Fruit fly (Drosophila melanogaster) whole organism, prepupa: ENCODE data around the gene Bre1.

ENCODE experiments used
- CG10631 ChIP-seq: fragments of 200-800 bp; sonication (Bioruptor generic); optimal IDR thresholded peaks from 2 replicates; lab custom pipeline; 2016; ENCODE audit warnings: missing biosample characterization, missing genetic modification characterization
- CG11294 ChIP-seq: fragments of 200-800 bp; sonication (Bioruptor generic); IDR thresholded peaks from 2 replicates; pipeline ENCODE4 v1.3.6; 2022; ENCODE audit warnings: missing biosample characterization, missing genetic modification characterization
- CG11762 ChIP-seq: fragments of 200-800 bp; sonication (Bioruptor generic); optimal IDR thresholded peaks from 3 replicates; lab custom pipeline; 2016; ENCODE audit warnings: missing biosample characterization, missing genetic modification characterization; ENCODE audit not compliant: insufficient read depth
- CG11902 ChIP-seq: fragments of 200-800 bp; sonication (Bioruptor generic); optimal IDR thresholded peaks from 3 replicates; lab custom pipeline; 2016; ENCODE audit warnings: missing biosample characterization, missing genetic modification characterization
- CG15336 ChIP-seq: fragments of 200-800 bp; sonication (Bioruptor generic); IDR thresholded peaks from 2 replicates; pipeline ENCODE4 v1.3.6; 2022; ENCODE audit warnings: missing biosample characterization, missing genetic modification characterization
- CG1621 ChIP-seq: fragments of 200-800 bp; sonication (Bioruptor generic); optimal IDR thresholded peaks from 3 replicates; lab custom pipeline; 2018; ENCODE audit warnings: missing biosample characterization, mild to moderate bottlenecking, missing genetic modification characterization
- CG16779 ChIP-seq: fragments of 200-800 bp; sonication (Bioruptor generic); optimal IDR thresholded peaks from 3 replicates; lab custom pipeline; 2017; ENCODE audit warnings: missing biosample characterization, mild to moderate bottlenecking, missing genetic modification characterization
- CG3032 ChIP-seq: fragments of 200-800 bp; optimal IDR thresholded peaks from 2 replicates; lab custom pipeline; 2019; ENCODE audit warnings: missing biosample characterization, mild to moderate bottlenecking, missing genetic modification characterization, moderate library complexity
- CG31627 ChIP-seq: fragments of 200-800 bp; sonication (Bioruptor generic); optimal IDR thresholded peaks from 3 replicates; lab custom pipeline; 2016; ENCODE audit warnings: missing biosample characterization, missing genetic modification characterization
- CG32006 ChIP-seq: fragments of 200-800 bp; sonication (Bioruptor generic); optimal IDR thresholded peaks from 3 replicates; lab custom pipeline; 2017; ENCODE audit warnings: missing biosample characterization, mild to moderate bottlenecking, missing genetic modification characterization
- CG34406 ChIP-seq: fragments of 200-800 bp; sonication (Bioruptor generic); optimal IDR thresholded peaks from 3 replicates; lab custom pipeline; 2016; ENCODE audit warnings: missing biosample characterization, missing genetic modification characterization
- CG3919 ChIP-seq: fragments of 200-800 bp; sonication (Bioruptor generic); optimal IDR thresholded peaks from 3 replicates; lab custom pipeline; 2016; ENCODE audit warnings: missing biosample characterization, missing genetic modification characterization
- CG4318 ChIP-seq: fragments of 200-800 bp; sonication (Bioruptor generic); optimal IDR thresholded peaks from 3 replicates; lab custom pipeline; 2017; ENCODE audit warnings: missing biosample characterization, mild to moderate bottlenecking, missing genetic modification characterization
- CG6163 ChIP-seq: fragments of 200-800 bp; sonication (Bioruptor generic); IDR thresholded peaks from 3 replicates; pipeline ENCODE4 v1.3.6; 2022; ENCODE audit warnings: missing biosample characterization, missing genetic modification characterization
- CG6792 ChIP-seq: fragments of 200-800 bp; sonication (Bioruptor generic); optimal IDR thresholded peaks from 3 replicates; lab custom pipeline; 2016; ENCODE audit warnings: missing biosample characterization, missing genetic modification characterization
- CG6854 ChIP-seq: fragments of 200-800 bp; sonication (Bioruptor generic); optimal IDR thresholded peaks from 2 replicates; lab custom pipeline; 2017; ENCODE audit warnings: missing biosample characterization, mild to moderate bottlenecking, missing genetic modification characterization
- CG7368 ChIP-seq: fragments of 200-800 bp; sonication (Bioruptor generic); optimal IDR thresholded peaks from 3 replicates; lab custom pipeline; 2016; ENCODE audit warnings: missing biosample characterization, missing genetic modification characterization
- CG8119 ChIP-seq: fragments of 200-800 bp; sonication (Bioruptor generic); IDR thresholded peaks from 3 replicates; pipeline ENCODE4 v1.3.6; 2022; ENCODE audit warnings: missing biosample characterization, missing genetic modification characterization
- CG8319 ChIP-seq: fragments of 200-800 bp; sonication (Bioruptor generic); optimal IDR thresholded peaks from 3 replicates; lab custom pipeline; 2016; ENCODE audit warnings: missing biosample characterization, missing genetic modification characterization
- CG8632 ChIP-seq: fragments of 200-800 bp; sonication (Bioruptor generic); optimal IDR thresholded peaks from 3 replicates; lab custom pipeline; 2016; ENCODE audit warnings: missing biosample characterization, missing genetic modification characterization
- CG9139 ChIP-seq: fragments of 200-800 bp; sonication (Bioruptor generic); optimal IDR thresholded peaks from 3 replicates; lab custom pipeline; 2017; ENCODE audit warnings: missing biosample characterization, mild to moderate bottlenecking, missing genetic modification characterization
- Eip75B ChIP-seq: fragments of 200-800 bp; sonication (Bioruptor generic); optimal IDR thresholded peaks from 3 replicates; lab custom pipeline; 2016; ENCODE audit warnings: missing biosample characterization, missing genetic modification characterization
- Eip78C ChIP-seq: fragments of 200-800 bp; sonication (Bioruptor generic); peaks from one replicate; lab custom pipeline; 2016; ENCODE audit warnings: missing biosample characterization, missing genetic modification characterization
- Eip93F ChIP-seq: fragments of 200-800 bp; sonication (Bioruptor generic); optimal IDR thresholded peaks from 2 replicates; lab custom pipeline; 2016; ENCODE audit warnings: missing biosample characterization, mild to moderate bottlenecking, missing genetic modification characterization
- Ets21C ChIP-seq: fragments of 200-800 bp; sonication (Bioruptor generic); optimal IDR thresholded peaks from 3 replicates; lab custom pipeline; 2016; ENCODE audit warnings: missing biosample characterization, missing genetic modification characterization
- Hr39 ChIP-seq: fragments of 200-800 bp; sonication (Bioruptor generic); optimal IDR thresholded peaks from 2 replicates; lab custom pipeline; 2016; ENCODE audit warnings: missing biosample characterization, missing genetic modification characterization
- Hr4 ChIP-seq: fragments of 200-800 bp; sonication (Bioruptor generic); optimal IDR thresholded peaks from 3 replicates; lab custom pipeline; 2016; ENCODE audit warnings: missing biosample characterization, missing genetic modification characterization
- Lpt ChIP-seq: fragments of 200-800 bp; sonication (Bioruptor generic); optimal IDR thresholded peaks from 3 replicates; lab custom pipeline; 2016; ENCODE audit warnings: missing biosample characterization, missing genetic modification characterization
- Met ChIP-seq: fragments of 200-800 bp; sonication (Bioruptor generic); optimal IDR thresholded peaks from 3 replicates; lab custom pipeline; 2016; ENCODE audit warnings: missing biosample characterization, missing genetic modification characterization
- OdsH ChIP-seq: fragments of 200-800 bp; sonication (Bioruptor generic); optimal IDR thresholded peaks from 3 replicates; lab custom pipeline; 2016; ENCODE audit warnings: missing biosample characterization, missing genetic modification characterization
- Smox ChIP-seq: fragments of 200-800 bp; sonication (Bioruptor generic); optimal IDR thresholded peaks from 3 replicates; lab custom pipeline; 2016; ENCODE audit warnings: missing biosample characterization, missing genetic modification characterization
- Sox102F ChIP-seq: fragments of 200-800 bp; sonication (Bioruptor generic); optimal IDR thresholded peaks from 2 replicates; lab custom pipeline; 2016; ENCODE audit warnings: missing biosample characterization, mild to moderate bottlenecking, missing genetic modification characterization
- Sox14 ChIP-seq: fragments of 200-800 bp; sonication (Bioruptor generic); optimal IDR thresholded peaks from 3 replicates; lab custom pipeline; 2016; ENCODE audit warnings: missing biosample characterization, missing genetic modification characterization
- Sox15 ChIP-seq: fragments of 200-800 bp; sonication (Bioruptor generic); optimal IDR thresholded peaks from 3 replicates; lab custom pipeline; 2016; ENCODE audit warnings: missing biosample characterization, missing genetic modification characterization
- achi ChIP-seq: fragments of 200-800 bp; sonication (Bioruptor generic); optimal IDR thresholded peaks from 3 replicates; lab custom pipeline; 2016; ENCODE audit warnings: missing biosample characterization, missing genetic modification characterization
- acj6 ChIP-seq: fragments of 200-800 bp; sonication (Bioruptor generic); optimal IDR thresholded peaks from 3 replicates; lab custom pipeline; 2016; ENCODE audit warnings: missing biosample characterization, missing genetic modification characterization
- cyc ChIP-seq: fragments of 200-800 bp; sonication (Bioruptor generic); optimal IDR thresholded peaks from 3 replicates; lab custom pipeline; 2016; ENCODE audit warnings: missing biosample characterization, missing genetic modification characterization
- dac ChIP-seq: fragments of 200-800 bp; sonication (Bioruptor generic); optimal IDR thresholded peaks from 2 replicates; lab custom pipeline; 2017; ENCODE audit warnings: missing biosample characterization, mild to moderate bottlenecking, missing genetic modification characterization
- eg ChIP-seq: fragments of 200-800 bp; sonication (Bioruptor generic); IDR thresholded peaks from 3 replicates; pipeline ENCODE4 v1.3.6; 2022; ENCODE audit warnings: missing biosample characterization, missing genetic modification characterization
- esn ChIP-seq: fragments of 200-800 bp; sonication (Bioruptor generic); optimal IDR thresholded peaks from 2 replicates; lab custom pipeline; 2016; ENCODE audit warnings: missing biosample characterization, mild to moderate bottlenecking, missing genetic modification characterization, moderate library complexity
- fd59A ChIP-seq: fragments of 200-800 bp; sonication (Bioruptor generic); optimal IDR thresholded peaks from 2 replicates; lab custom pipeline; 2017; ENCODE audit warnings: missing biosample characterization, mild to moderate bottlenecking, missing genetic modification characterization, missing genetic modification reagents
- fkh ChIP-seq: fragments of 200-800 bp; sonication (Bioruptor generic); optimal IDR thresholded peaks from 3 replicates; lab custom pipeline; 2017; ENCODE audit warnings: missing biosample characterization, mild to moderate bottlenecking, missing genetic modification characterization, moderate library complexity
- net ChIP-seq: fragments of 200-800 bp; sonication (Bioruptor generic); optimal IDR thresholded peaks from 3 replicates; lab custom pipeline; 2016; ENCODE audit warnings: missing biosample characterization, missing genetic modification characterization
- pdm3 ChIP-seq: fragments of 200-800 bp; sonication (Bioruptor generic); optimal IDR thresholded peaks from 3 replicates; lab custom pipeline; 2016; ENCODE audit warnings: missing biosample characterization, missing genetic modification characterization
- salr ChIP-seq, 2 experiments: fragments of 200-800 bp; sonication (Bioruptor generic); optimal IDR thresholded peaks; 3 replicates each; lab custom pipeline; 2016 to 2018; ENCODE audit warnings: missing biosample characterization in 2 of 2, missing genetic modification characterization in 2 of 2, mild to moderate bottlenecking in 1 of 2
- spab ChIP-seq: fragments of 200-800 bp; sonication (Bioruptor generic); optimal IDR thresholded peaks from 2 replicates; lab custom pipeline; 2017; ENCODE audit warnings: missing biosample characterization, mild to moderate bottlenecking, missing genetic modification characterization, missing genetic modification reagents
- ss ChIP-seq, 2 experiments: fragments of 200-800 bp; sonication (Bioruptor generic); optimal IDR thresholded peaks; 2 replicates in 1 of 2; 3 replicates in 1 of 2; lab custom pipeline; 2017 to 2018; ENCODE audit warnings: mild to moderate bottlenecking in 2 of 2, missing biosample characterization in 2 of 2, missing genetic modification characterization in 2 of 2, moderate library complexity in 1 of 2
- svp ChIP-seq: fragments of 200-800 bp; sonication (Bioruptor generic); peaks from one replicate; lab custom pipeline; 2016; ENCODE audit warnings: missing biosample characterization, missing genetic modification characterization
- topi ChIP-seq: fragments of 200-800 bp; sonication (Bioruptor generic); optimal IDR thresholded peaks from 3 replicates; lab custom pipeline; 2016; ENCODE audit warnings: missing biosample characterization, missing genetic modification characterization
- vri ChIP-seq: fragments of 200-800 bp; sonication (Bioruptor generic); optimal IDR thresholded peaks from 3 replicates; lab custom pipeline; 2016; ENCODE audit warnings: missing biosample characterization, mild to moderate bottlenecking, missing genetic modification characterization

The Bre1 gene

dm6 chr3L:5820039-5820438, 26.0 kb upstream of the Bre1 start (continued):
- TF ChIP-seq CG11294 (no peak), topi (GFP tag; lab: Kevin White, UChicago) (peak; percentile 43), CG4318 (GFP tag; lab: Kevin White, UChicago) (no peak), Eip93F (GFP tag; lab: Kevin White, UChicago) (no peak), net (GFP tag; lab: Kevin White, UChicago) (peak; percentile 11), fd59A (no peak), CG8119 (GFP tag; lab: Robert Waterston, UW) (no peak), CG15336 (GFP tag; lab: Robert Waterston, UW) (no peak), CG8632 (GFP tag; lab: Kevin White, UChicago) (no peak), acj6 (GFP tag; lab: Kevin White, UChicago) (no peak), CG31627 (GFP tag; lab: Kevin White, UChicago) (peak; percentile 40), CG9139 (no peak), svp (GFP tag; lab: Kevin White, UChicago) (peak; percentile 80), CG8319 (GFP tag; lab: Kevin White, UChicago) (no peak), CG11902 (GFP tag; lab: Kevin White, UChicago) (no peak), esn (GFP tag; lab: Kevin White, UChicago) (peak; percentile 33), Eip75B (GFP tag; lab: Kevin White, UChicago) (no peak), spab (GFP tag; lab: Kevin White, UChicago) (no peak), dac (GFP tag; lab: Kevin White, UChicago) (no peak), CG1621 (tag; lab: Kevin White, UChicago) (no peak), cyc (GFP tag; lab: Kevin White, UChicago) (peak; percentile 7), ss (GFP tag; optimal IDR thresholded peaks at IDR 0.05; lab: Kevin White, UChicago) (no peak), eg (no peak), vri (GFP tag; lab: Kevin White, UChicago) (no peak), Sox14 (GFP tag; lab: Kevin White, UChicago) (peak; percentile 10), CG32006 (peak; percentile 1), fkh (no peak), Met (GFP tag; lab: Kevin White, UChicago) (peak; percentile 33)

dm6 chr3L:5819310-5819709, 25.3 kb upstream of the Bre1 start:
- TF ChIP-seq Eip78C = peak; percentile 80
- TF ChIP-seq vri (GFP tag; lab: Kevin White, UChicago) = peak; percentile 32
- TF ChIP-seq CG6163 (GFP tag; lab: Robert Waterston, UW) = no peak
- TF ChIP-seq Sox15 (GFP tag; lab: Kevin White, UChicago) = peak; percentile 34
- TF ChIP-seq pdm3 (GFP tag; lab: Kevin White, UChicago) = peak; percentile 43
- peak; percentile 33 for TF ChIP-seq Met (GFP tag; lab: Kevin White, UChicago)
- peak; percentile 13 for TF ChIP-seq CG3919 (GFP tag; lab: Kevin White, UChicago)
- TF ChIP-seq Sox102F (GFP tag; lab: Kevin White, UChicago) = no peak
- peak; percentile 58 for TF ChIP-seq CG31627 (GFP tag; lab: Kevin White, UChicago)
- no peak for TF ChIP-seq CG16779
- peak; percentile 48 for TF ChIP-seq Ets21C (GFP tag; lab: Kevin White, UChicago)
- peak; percentile 51 for TF ChIP-seq Hr4 (GFP tag; lab: Kevin White, UChicago)
- peak; percentile 41 for TF ChIP-seq acj6 (GFP tag; lab: Kevin White, UChicago)
- TF ChIP-seq CG34406 (GFP tag; lab: Kevin White, UChicago) = peak; percentile 33
- no peak for TF ChIP-seq CG6854 (GFP tag; lab: Kevin White, UChicago)
- peak; percentile 49 for TF ChIP-seq topi (GFP tag; lab: Kevin White, UChicago)
- TF ChIP-seq Sox14 (GFP tag; lab: Kevin White, UChicago) = peak; percentile 26
- peak; percentile 55 for TF ChIP-seq CG32006
- peak; percentile 44 for TF ChIP-seq cyc (GFP tag; lab: Kevin White, UChicago)
- peak; percentile 14 for TF ChIP-seq Lpt (GFP tag; lab: Kevin White, UChicago)
- no peak for TF ChIP-seq CG7368 (GFP tag; lab: Kevin White, UChicago)
- peak; percentile 43; the same call in 1 of the 2 replicates for TF ChIP-seq CG15336 (GFP tag; lab: Robert Waterston, UW)
- TF ChIP-seq CG6792 (GFP tag; lab: Kevin White, UChicago) = peak; percentile 4
- peak; percentile 24 for TF ChIP-seq achi
- TF ChIP-seq CG11294 = no peak
- TF ChIP-seq Hr39 (GFP tag; lab: Kevin White, UChicago) = peak; percentile 65
- peak; percentile 19 for TF ChIP-seq CG10631 (GFP tag; lab: Kevin White, UChicago)
- TF ChIP-seq salr (GFP tag; optimal IDR thresholded peaks at IDR 0.05; lab: Kevin White, UChicago) = no peak
- TF ChIP-seq CG11762 (GFP tag; lab: Kevin White, UChicago) = no peak
- TF ChIP-seq svp (GFP tag; lab: Kevin White, UChicago) = peak; percentile 73
- peak; percentile 38 for TF ChIP-seq Smox
- TF ChIP-seq CG3032 (tag; lab: Kevin White, UChicago) = no peak
- peak; percentile 35 for TF ChIP-seq OdsH
- peak; percentile 40 for TF ChIP-seq CG11902 (GFP tag; lab: Kevin White, UChicago)
- no peak for TF ChIP-seq CG9139
